Worm (Caenorhabditis elegans) whole organism, L4 larva: Measurements from ENCODE around the gene srj-55.

ENCODE experiments used
- F26F4.8 ChIP-seq: fragments of 200-800 bp; sonication (Bioruptor generic); conservative IDR thresholded peaks from 2 replicates; pipeline ENCODE4 v1.3.6; 2022; ENCODE audit warnings: missing genetic modification characterization, missing compliant biosample characterization
- F49E8.2 ChIP-seq: sonication (generic microtip); optimal IDR thresholded peaks from 2 replicates; lab custom pipeline; 2016; ENCODE audit warnings: missing compliant biosample characterization, mild to moderate bottlenecking, missing genetic modification characterization, borderline replicate concordance
- T26A8.4 ChIP-seq: fragments of 200-800 bp; sonication (Bioruptor generic); IDR thresholded peaks from 2 replicates; pipeline ENCODE4 v1.3.6; 2022; ENCODE audit warnings: missing genetic modification characterization, missing compliant biosample characterization
- Y48G9A.11 ChIP-seq: fragments of 200-800 bp; sonication (Bioruptor generic); IDR thresholded peaks from 2 replicates; pipeline ENCODE4 v1.3.6; 2022; ENCODE audit warnings: missing genetic modification reagents, missing genetic modification characterization, missing compliant biosample characterization
- aly-2 ChIP-seq: sonication (generic microtip); optimal IDR thresholded peaks from 2 replicates; lab custom pipeline; 2018; ENCODE audit warnings: missing biosample characterization, missing genetic modification characterization
- ceh-20 ChIP-seq: fragments of 200-800 bp; sonication (Bioruptor generic); IDR thresholded peaks from 2 replicates; pipeline ENCODE4 v1.3.6; 2022; ENCODE audit warnings: missing genetic modification reagents, missing genetic modification characterization, missing compliant biosample characterization
- ceh-32 ChIP-seq: sonication (generic microtip); optimal IDR thresholded peaks from 2 replicates; lab custom pipeline; 2016; ENCODE audit warnings: mild to moderate bottlenecking, missing genetic modification characterization, missing compliant biosample characterization; ENCODE audit not compliant: poor library complexity
- ceh-62 ChIP-seq: sonication (generic microtip); optimal IDR thresholded peaks from 2 replicates; lab custom pipeline; 2017; ENCODE audit warnings: missing biosample characterization, missing genetic modification characterization
- ceh-82 ChIP-seq: sonication (generic microtip); optimal IDR thresholded peaks from 2 replicates; lab custom pipeline; 2017; ENCODE audit warnings: missing biosample characterization, missing genetic modification characterization
- cey-2 ChIP-seq: sonication (generic microtip); optimal IDR thresholded peaks from 3 replicates; lab custom pipeline; 2017; ENCODE audit warnings: missing genetic modification characterization, mild to moderate bottlenecking, missing compliant biosample characterization, antibody characterized with exemption, borderline replicate concordance; ENCODE audit not compliant: insufficient read depth
- daf-12 ChIP-seq: fragments of 150-350 bp; optimal IDR thresholded peaks from 2 replicates; lab custom pipeline; 2014; ENCODE audit warnings: missing biosample characterization, missing genetic modification reagents, missing genetic modification characterization
- daf-16 ChIP-seq, 3 experiments: sonication (generic microtip); optimal IDR thresholded peaks; 2 replicates each; lab custom pipeline; 2016 to 2017; ENCODE audit warnings: missing genetic modification characterization in 3 of 3, missing genetic modification reagents in 3 of 3, mild to moderate bottlenecking in 2 of 3, missing compliant biosample characterization in 2 of 3, missing biosample characterization in 1 of 3, moderate library complexity in 1 of 3
- dmd-6 ChIP-seq: fragments of 200-800 bp; sonication (Bioruptor generic); IDR thresholded peaks from 2 replicates; pipeline ENCODE4 v1.3.6; 2022; ENCODE audit warnings: missing genetic modification reagents, missing genetic modification characterization, missing compliant biosample characterization
- dpl-1 ChIP-seq: fragments of 150-350 bp; optimal IDR thresholded peaks from 2 replicates; lab custom pipeline; 2014; ENCODE audit warnings: missing biosample characterization, missing genetic modification reagents, missing genetic modification characterization
- duxl-1 ChIP-seq: sonication (generic microtip); optimal IDR thresholded peaks from 2 replicates; lab custom pipeline; 2016; ENCODE audit warnings: mild to moderate bottlenecking, missing genetic modification characterization, moderate library complexity, missing compliant biosample characterization; ENCODE audit not compliant: poor library complexity
- gei-8 ChIP-seq: fragments of 200-800 bp; sonication (Bioruptor generic); optimal IDR thresholded peaks from 2 replicates; lab custom pipeline; 2018; ENCODE audit warnings: mild to moderate bottlenecking, missing genetic modification characterization, missing compliant biosample characterization
- hlh-30 ChIP-seq: sonication (generic microtip); optimal IDR thresholded peaks from 2 replicates; lab custom pipeline; 2017; ENCODE audit warnings: antibody characterized with exemption, mild to moderate bottlenecking, missing genetic modification characterization, missing compliant biosample characterization; ENCODE audit not compliant: insufficient read depth
- hmg-1.1 ChIP-seq: fragments of 200-800 bp; sonication (Bioruptor generic); IDR thresholded peaks from 2 replicates; pipeline ENCODE4 v1.3.6; 2022; ENCODE audit warnings: missing genetic modification reagents, missing genetic modification characterization, missing compliant biosample characterization
- lin-38 ChIP-seq: fragments of 200-800 bp; sonication (Bioruptor generic); IDR thresholded peaks from 2 replicates; pipeline ENCODE4 v1.3.6; 2022; ENCODE audit warnings: missing genetic modification reagents, missing genetic modification characterization, missing compliant biosample characterization
- lin-39 ChIP-seq: fragments of 150-350 bp; optimal IDR thresholded peaks from 2 replicates; lab custom pipeline; 2014; ENCODE audit warnings: missing biosample characterization, missing genetic modification reagents, missing genetic modification characterization
- mdt-29 ChIP-seq: fragments of 200-800 bp; sonication (Bioruptor generic); IDR thresholded peaks from 2 replicates; pipeline ENCODE4 v1.3.6; 2022; ENCODE audit warnings: missing genetic modification reagents, missing genetic modification characterization, missing compliant biosample characterization
- mxl-2 ChIP-seq: fragments of 200-800 bp; sonication (Bioruptor generic); conservative IDR thresholded peaks from 2 replicates; pipeline ENCODE4 v1.3.6; 2022; ENCODE audit warnings: missing genetic modification reagents, missing genetic modification characterization, missing compliant biosample characterization
- nhr-102 ChIP-seq: sonication (generic microtip); optimal IDR thresholded peaks from 2 replicates; lab custom pipeline; 2016; ENCODE audit warnings: mild to moderate bottlenecking, missing genetic modification characterization, moderate library complexity, missing compliant biosample characterization
- nhr-11 ChIP-seq: fragments of 150-350 bp; optimal IDR thresholded peaks from 2 replicates; lab custom pipeline; 2014; ENCODE audit warnings: missing biosample characterization, missing genetic modification characterization
- nhr-111 ChIP-seq: fragments of 200-800 bp; sonication (Bioruptor generic); optimal IDR thresholded peaks from 2 replicates; lab custom pipeline; 2018; ENCODE audit warnings: mild to moderate bottlenecking, missing genetic modification characterization, missing compliant biosample characterization
- nhr-28 ChIP-seq: fragments of 150-350 bp; optimal IDR thresholded peaks from 2 replicates; lab custom pipeline; 2014; ENCODE audit warnings: missing biosample characterization, missing genetic modification characterization
- php-3 ChIP-seq: fragments of 200-800 bp; sonication (Bioruptor generic); IDR thresholded peaks from 2 replicates; pipeline ENCODE4 v1.3.6; 2022; ENCODE audit warnings: missing genetic modification reagents, missing genetic modification characterization, missing compliant biosample characterization
- pqm-1 ChIP-seq: sonication (generic microtip); optimal IDR thresholded peaks from 2 replicates; lab custom pipeline; 2017; ENCODE audit warnings: missing biosample characterization, missing genetic modification characterization
- rbr-2 ChIP-seq: sonication (generic microtip); optimal IDR thresholded peaks from 2 replicates; lab custom pipeline; 2016; ENCODE audit warnings: missing genotype, missing genetic modification characterization, missing compliant biosample characterization
- snpc-4 ChIP-seq: fragments of 150-350 bp; optimal IDR thresholded peaks from 2 replicates; lab custom pipeline; 2014; ENCODE audit warnings: missing biosample characterization, missing genetic modification characterization
- tra-1 ChIP-seq: fragments of 200-800 bp; sonication (Bioruptor generic); IDR thresholded peaks from 2 replicates; pipeline ENCODE4 v1.3.6; 2022; ENCODE audit warnings: missing genetic modification reagents, missing genetic modification characterization, missing compliant biosample characterization
- zag-1 ChIP-seq: fragments of 150-350 bp; optimal IDR thresholded peaks from 2 replicates; lab custom pipeline; 2014; ENCODE audit warnings: missing biosample characterization, missing genetic modification characterization

srj-55 gene

ce11 chrV:2849071-2849470, 8.7 kb downstream of the srj-55 start, which contains the start of gene ugt-53:
TSS of gene ugt-53 (plus strand) at chrV:2849343.
- TF ChIP-seq daf-16 (GFP tag; optimal IDR thresholded peaks at IDR 0.05; lab: Kevin White, UChicago) (no peak), daf-16 (tag; optimal IDR thresholded peaks at IDR 0.05; lab: Kevin White, UChicago) (peak; percentile 45), ceh-62 (tag; lab: Kevin White, UChicago) (no peak), lin-39 (tag; lab: Kevin White, UChicago) (no peak), nhr-11 (tag; lab: Kevin White, UChicago) (no peak), lin-38 (no peak), cey-2 (tag; lab: Kevin White, UChicago) (no peak), ceh-82 (tag; lab: Kevin White, UChicago) (no peak), php-3 (GFP tag; lab: Robert Waterston, UW) (peak; percentile 70), T26A8.4 (GFP tag; lab: Robert Waterston, UW) (no peak), nhr-28 (peak; percentile 84), pqm-1 (peak; percentile 43), dmd-6 (GFP tag; lab: Robert Waterston, UW) (peak; percentile 90)
- TF ChIP-seq, all 104 proteins: peak for 5

DNA sequence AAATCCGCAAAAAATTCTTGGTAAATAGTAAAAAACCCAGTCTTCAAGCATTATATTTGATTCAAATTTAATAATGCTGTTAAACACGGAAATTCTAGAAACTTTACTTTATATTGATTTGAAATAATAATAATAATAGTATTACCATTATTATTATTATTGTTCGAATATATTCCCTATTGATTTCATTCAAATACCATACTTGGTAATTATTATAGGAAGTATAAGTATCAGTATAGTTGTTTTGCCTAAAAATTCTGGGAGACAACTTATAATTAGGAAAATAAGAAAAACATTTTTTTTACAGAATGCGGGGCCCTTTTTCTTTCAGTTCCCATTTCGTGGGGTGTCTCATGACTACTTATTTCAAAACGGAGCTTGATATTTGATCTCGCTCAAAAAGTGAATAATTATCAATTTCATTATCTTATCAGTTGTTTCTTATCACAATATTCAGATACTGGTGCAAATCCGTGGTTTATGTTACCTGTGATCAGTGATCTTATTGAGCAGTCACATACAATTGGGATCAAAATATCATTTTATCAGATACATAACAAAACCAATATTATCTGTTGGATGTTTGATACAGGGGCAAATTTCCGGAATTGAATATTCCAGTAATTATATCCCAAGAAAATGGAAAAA, 9.3 kb downstream of the srj-55 start, which contains the start of gene srj-49:
Gene srj-49 (minus strand): TSS at position 51 of the 648 bp plus-strand sequence.
- no peak for TF ChIP-seq daf-16 (GFP tag; optimal IDR thresholded peaks at IDR 0.05; lab: Kevin White, UChicago)
- TF ChIP-seq daf-16 (tag; optimal IDR thresholded peaks at IDR 0.05; lab: Kevin White, UChicago): peak; percentile 56
- no peak for TF ChIP-seq cey-2 (tag; lab: Kevin White, UChicago)
- TF ChIP-seq zag-1: no peak
- TF ChIP-seq ceh-20 (GFP tag; lab: Robert Waterston, UW): no peak
- no peak for TF ChIP-seq rbr-2 (tag; lab: Kevin White, UChicago)
- TF ChIP-seq dmd-6 (GFP tag; lab: Robert Waterston, UW): peak; percentile 91
- TF ChIP-seq mdt-29 (GFP tag; lab: Robert Waterston, UW): no peak
- peak; percentile 74 for TF ChIP-seq pqm-1
- TF ChIP-seq nhr-11 (tag; lab: Kevin White, UChicago): no peak
- no peak for TF ChIP-seq duxl-1 (tag; lab: Kevin White, UChicago)
- peak; percentile 68 for TF ChIP-seq nhr-28
- TF ChIP-seq mxl-2 (GFP tag; lab: Robert Waterston, UW): no peak

DNA sequence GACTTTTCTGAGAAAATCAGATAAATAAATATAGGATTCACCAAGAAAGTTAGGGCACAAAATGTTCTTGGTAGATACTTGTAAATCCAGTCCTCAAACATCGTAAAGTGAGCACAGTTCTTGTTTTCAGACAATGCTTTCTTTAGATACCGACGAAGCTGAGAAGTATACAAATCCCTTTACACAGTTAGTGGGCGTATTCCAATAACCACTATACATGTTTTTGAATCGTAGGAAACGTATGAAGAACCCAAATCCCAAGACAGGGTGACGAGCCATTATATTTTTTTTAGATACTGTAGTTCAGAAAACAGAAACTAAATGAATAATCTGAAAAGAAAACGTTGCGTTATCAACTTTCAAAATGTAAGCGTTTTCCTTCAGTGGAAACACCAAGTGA, 12.0 kb downstream of the srj-55 start, which contains the start of gene srj-44:
Gene srj-44 (minus strand): TSS at position 101 of the 400 bp plus-strand sequence.
- TF ChIP-seq aly-2 (tag; lab: Kevin White, UChicago) (no peak), daf-12 (tag; lab: Kevin White, UChicago) (no peak), mdt-29 (GFP tag; lab: Robert Waterston, UW) (no peak), rbr-2 (tag; lab: Kevin White, UChicago) (no peak), gei-8 (GFP tag; lab: Kevin White, UChicago) (no peak), dpl-1 (GFP tag; lab: Kevin White, UChicago) (no peak), F26F4.8 (GFP tag; lab: Robert Waterston, UW) (no peak), mxl-2 (GFP tag; lab: Robert Waterston, UW) (no peak), F49E8.2 (tag; lab: Kevin White, UChicago) (no peak), ceh-32 (no peak)

- no peak for TF ChIP-seq nhr-102
- TF ChIP-seq pqm-1: no peak
- TF ChIP-seq Y48G9A.11 (GFP tag; lab: Robert Waterston, UW): no peak
- no peak for TF ChIP-seq hmg-1.1 (GFP tag; lab: Robert Waterston, UW)
- TF ChIP-seq snpc-4 (tag; lab: Kevin White, UChicago): no peak
- TF ChIP-seq lin-38: no peak
- TF ChIP-seq tra-1 (GFP tag; lab: Robert Waterston, UW): no peak
- no peak for TF ChIP-seq daf-16 (GFP tag; optimal IDR thresholded peaks at IDR 0.05; lab: Kevin White, UChicago)
- no peak for TF ChIP-seq daf-16 (tag; optimal IDR thresholded peaks at IDR 0.05; lab: Kevin White, UChicago)
- TF ChIP-seq hlh-30 (tag; lab: Kevin White, UChicago): no peak
- no peak for TF ChIP-seq nhr-28
- no peak for TF ChIP-seq nhr-111 (GFP tag; lab: Kevin White, UChicago)
Measured at ce11 chrV:2836501-2836900, 21.2 kb downstream of the srj-55 start, which contains the start of gene srj-45. TSS of gene srj-45 (minus strand) at chrV:2836601.
